Fruit fly (Drosophila melanogaster): ENCODE measurements around the gene CG43153.

The CG43153 gene

DNA sequence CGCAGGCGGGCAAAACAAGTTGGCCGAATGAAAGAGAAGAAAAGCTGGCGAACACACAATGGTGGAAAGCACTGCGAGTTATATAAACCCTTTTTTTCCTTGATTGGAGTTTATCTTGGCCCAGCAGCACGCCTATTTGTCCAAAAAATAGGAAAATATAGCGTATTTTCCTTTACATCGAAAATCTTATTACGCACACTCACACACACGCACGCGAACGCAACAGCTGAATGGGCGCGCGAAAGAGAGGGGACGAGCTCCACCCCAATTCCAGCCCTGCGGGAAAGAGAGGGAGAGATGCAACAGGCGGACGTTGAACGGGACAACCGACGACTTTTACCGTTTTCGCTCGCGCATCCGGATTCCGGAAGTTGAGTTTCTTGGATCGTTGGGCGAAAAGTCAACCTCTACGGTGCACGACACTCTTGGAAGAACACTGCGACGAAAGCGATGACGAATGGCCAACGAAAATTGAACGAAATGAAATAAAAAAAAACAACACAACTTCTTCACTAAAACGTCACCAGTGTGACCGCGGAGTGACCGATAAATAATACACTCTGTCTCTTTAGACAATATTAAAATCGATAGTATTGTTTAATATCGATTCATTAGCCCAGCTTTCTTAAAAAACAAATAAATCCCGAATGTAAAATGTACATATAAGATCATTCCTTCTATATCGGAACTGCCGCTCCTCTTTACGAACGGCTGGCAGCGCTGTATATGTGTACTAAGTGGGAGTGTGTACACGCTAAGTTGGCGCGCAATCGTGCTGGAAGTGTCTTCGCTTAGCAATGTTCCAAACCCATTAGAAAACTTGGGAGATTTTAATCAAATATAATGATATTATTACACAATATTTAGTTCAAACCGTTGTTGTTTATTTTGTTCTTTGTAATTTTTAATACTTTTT, 5.8 kb downstream of the CG43153 start, which contains the start of the genes Dlg5 and CG4970 (continued):
- TF ChIP-seq esg (GFP tag; conservative IDR thresholded peaks at IDR 0.05) (no peak), Med (GFP tag) (peak; percentile 51), CG2202 (tag; optimal IDR thresholded peaks at IDR 0.05) (no peak), CG12659 (GFP tag; optimal IDR thresholded peaks at IDR 0.05) (peak; percentile 76), Ets65A (GFP tag) (peak; percentile 90), gfzf (GFP tag; optimal IDR thresholded peaks at IDR 0.05) (peak; percentile 89), gsb-n (tag; optimal IDR thresholded peaks at IDR 0.05) (no peak), schlank (tag; optimal IDR thresholded peaks at IDR 0.05) (no peak), Rfx (GFP tag; IDR thresholded peaks at IDR 0.05) (no peak; the same call in 1 of the 2 replicates), CG9932 (GFP tag; IDR thresholded peaks at IDR 0.05) (peak; percentile 20; the same call in 1 of the 2 replicates), Sin3A (optimal IDR thresholded peaks at IDR 0.05) (peak; percentile 56), lov (optimal IDR thresholded peaks at IDR 0.05) (no peak), lov (GFP tag; IDR thresholded peaks at IDR 0.05) (no peak), nerfin-2 (GFP tag; IDR thresholded peaks at IDR 0.05; ENCODE audit: partially characterized antibody) (peak; percentile 66; the same call in 1 of the 2 replicates), CG1603 (tag; optimal IDR thresholded peaks at IDR 0.05) (peak; percentile 81), wek (GFP tag; optimal IDR thresholded peaks at IDR 0.05) (no peak), amos (GFP tag; IDR thresholded peaks at IDR 0.05; ENCODE audit: partially characterized antibody) (peak; percentile 84), CG15269 (tag; optimal IDR thresholded peaks at IDR 0.05) (no peak), sens (GFP tag) (peak; percentile 57), lola (GFP tag; optimal IDR thresholded peaks at IDR 0.05) (peak in 1 of 3 experiments; percentile 71), Atf6 (GFP tag; IDR thresholded peaks at IDR 0.05) (no peak), CG17186 (GFP tag; optimal IDR thresholded peaks at IDR 0.05) (peak; percentile 76), vnd (GFP tag; IDR thresholded peaks at IDR 0.05; ENCODE audit: partially characterized antibody) (peak; percentile 55), B-H2 (GFP tag; optimal IDR thresholded peaks at IDR 0.05) (no peak), CG4328 (GFP tag; optimal IDR thresholded peaks at IDR 0.05) (no peak), nom (GFP tag; optimal IDR thresholded peaks at IDR 0.05) (no peak), MESR4 (GFP tag; optimal IDR thresholded peaks at IDR 0.05) (peak; percentile 75), cg (GFP tag; optimal IDR thresholded peaks at IDR 0.05) (peak; percentile 98), E2f2 (GFP tag; IDR thresholded peaks at IDR 0.05) (peak; percentile 77), kah (GFP tag; optimal IDR thresholded peaks at IDR 0.05) (peak; percentile 61), pzg (GFP tag; optimal IDR thresholded peaks at IDR 0.05) (peak; percentile 84), CG11247 (GFP tag; IDR thresholded peaks at IDR 0.05) (no peak), BEAF-32 (GFP tag; optimal IDR thresholded peaks at IDR 0.05) (peak; percentile 86), chinmo (GFP tag; IDR thresholded peaks at IDR 0.05; ENCODE audit: partially characterized antibody) (peak; percentile 78; the same call in 2 of the 4 replicates), H15 (GFP tag; IDR thresholded peaks at IDR 0.05) (no peak), Hr78 (GFP tag; optimal IDR thresholded peaks at IDR 0.05) (no peak), CG3995 (GFP tag; optimal IDR thresholded peaks at IDR 0.05) (peak; percentile 12), p53 (GFP tag; optimal IDR thresholded peaks at IDR 0.05) (peak; percentile 17), CG30431 (GFP tag; optimal IDR thresholded peaks at IDR 0.05) (no peak), Ptx1 (GFP tag; IDR thresholded peaks at IDR 0.05) (no peak), Drgx (GFP tag; IDR thresholded peaks at IDR 0.05) (peak; percentile 14; the same call in 1 of the 2 replicates), onecut (GFP tag; IDR thresholded peaks at IDR 0.05) (peak; percentile 40; the same call in 1 of the 2 replicates), CG18619 (GFP tag; optimal IDR thresholded peaks at IDR 0.05) (no peak), stwl (tag; optimal IDR thresholded peaks at IDR 0.05) (peak; percentile 69), CG7963 (GFP tag; IDR thresholded peaks at IDR 0.05; ENCODE audit: partially characterized antibody) (peak; percentile 50; the same call in 1 of the 3 replicates), Deaf1 (tag; optimal IDR thresholded peaks at IDR 0.05) (peak; percentile 10), ci (GFP tag; IDR thresholded peaks at IDR 0.05) (peak; percentile 45; the same call in 1 of the 3 replicates)
